Worm (Caenorhabditis elegans) whole organism, L2 larva: ENCODE measurements around the gene coh-1.

Experiments used
- aly-2 ChIP-seq: fragments of 150-350 bp; optimal IDR thresholded peaks from 2 replicates; lab custom pipeline; 2014; ENCODE audit warnings: missing biosample characterization, missing genetic modification characterization
- egl-27 ChIP-seq: sonication (generic microtip); optimal IDR thresholded peaks from 3 replicates; lab custom pipeline; 2017; ENCODE audit warnings: missing biosample characterization, missing genetic modification reagents, missing genetic modification characterization
- elt-1 ChIP-seq: fragments of 150-350 bp; optimal IDR thresholded peaks from 2 replicates; lab custom pipeline; 2014; ENCODE audit warnings: missing biosample characterization, missing genetic modification characterization

DNA sequence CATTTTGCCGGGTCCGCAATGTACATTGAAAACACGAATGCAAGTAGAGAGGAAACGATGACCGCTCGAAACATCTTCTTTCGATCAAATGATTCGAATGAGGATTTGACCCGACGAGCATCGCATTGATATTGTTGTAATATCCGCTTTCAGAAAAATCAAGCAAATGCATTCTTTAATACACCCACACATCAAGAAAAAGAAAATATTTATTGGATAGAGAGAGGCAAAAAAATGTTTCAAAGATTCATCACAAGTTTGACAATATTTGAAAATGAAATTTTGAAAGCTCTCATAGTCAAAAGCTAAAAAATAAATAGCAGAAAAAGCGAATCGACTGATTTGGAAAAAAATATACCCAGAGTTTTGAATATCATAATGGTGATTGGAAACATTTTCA is 20.7 kb upstream of the coh-1 start, which contains the start of gene try-14:
- TF ChIP-seq egl-27 (tag; lab: Kevin White, UChicago) (no peak), aly-2 (no peak), elt-1 (tag; lab: Kevin White, UChicago) (no peak)
